Worm (Caenorhabditis elegans) whole organism, late embryonic: Measurements from ENCODE around the gene ZK632.12.

ENCODE experiments used
- Y22D7AL.16 ChIP-seq: sonication (generic microtip); optimal IDR thresholded peaks from 2 replicates; lab custom pipeline; 2016; ENCODE audit warnings: missing genetic modification characterization, missing compliant biosample characterization
- ceh-30 ChIP-seq: fragments of 150-350 bp; optimal IDR thresholded peaks from 2 replicates; lab custom pipeline; 2014; ENCODE audit warnings: missing biosample characterization, missing genetic modification characterization
- hlh-6 ChIP-seq: sonication (generic microtip); optimal IDR thresholded peaks from 2 replicates; lab custom pipeline; 2016; ENCODE audit warnings: missing genotype, missing genetic modification characterization, missing compliant biosample characterization
- madf-2 ChIP-seq: sonication (generic microtip); optimal IDR thresholded peaks from 2 replicates; lab custom pipeline; 2017; ENCODE audit warnings: missing genetic modification characterization, missing compliant biosample characterization
- nfya-1 ChIP-seq: sonication (generic microtip); optimal IDR thresholded peaks from 2 replicates; lab custom pipeline; 2017; ENCODE audit warnings: missing genetic modification characterization, mild to moderate bottlenecking, missing compliant biosample characterization, antibody characterized with exemption, moderate library complexity
- nhr-11 ChIP-seq: fragments of 150-350 bp; optimal IDR thresholded peaks from 2 replicates; lab custom pipeline; 2014; ENCODE audit warnings: missing biosample characterization, missing genetic modification characterization
- pat-9 ChIP-seq: fragments of 200-800 bp; sonication (Bioruptor generic); optimal IDR thresholded peaks from 2 replicates; lab custom pipeline; 2018; ENCODE audit warnings: mild to moderate bottlenecking, missing genetic modification characterization, moderate library complexity, missing compliant biosample characterization
- pha-4 ChIP-seq: fragments of 150-350 bp; optimal IDR thresholded peaks from 2 replicates; lab custom pipeline; 2018; ENCODE audit warnings: missing biosample characterization, missing genetic modification reagents, missing genetic modification characterization
- sox-2 ChIP-seq: fragments of 200-800 bp; sonication (Bioruptor generic); IDR thresholded peaks from 2 replicates; pipeline ENCODE4 v1.3.6; 2022; ENCODE audit warnings: missing genetic modification reagents, missing genetic modification characterization, missing compliant biosample characterization

DNA sequence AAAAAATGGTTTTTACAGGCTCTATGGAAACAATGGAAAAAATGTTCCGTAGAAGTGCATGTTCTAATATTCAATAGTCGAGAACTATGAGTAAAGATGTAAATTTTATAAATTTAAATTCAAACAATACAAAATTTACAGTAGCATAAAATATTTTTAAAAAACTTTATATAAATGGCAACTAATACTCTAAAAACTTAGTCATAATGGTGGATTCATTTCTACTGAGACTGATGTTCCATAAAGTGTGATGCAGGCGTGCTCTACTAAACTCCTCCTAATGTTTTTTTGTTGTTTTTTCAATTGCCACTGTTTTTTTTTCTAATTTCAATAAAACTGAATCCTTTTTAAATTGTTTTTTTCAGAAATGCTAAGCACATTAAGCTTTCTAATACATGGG, 22.4 kb upstream of the ZK632.12 start, which contains the start of gene gtap-2:
- TF ChIP-seq nfya-1 (tag; lab: Kevin White, UChicago) (no peak), pha-4 (tag; lab: Kevin White, UChicago) (no peak), nhr-11 (tag; lab: Kevin White, UChicago) (no peak), Y22D7AL.16 (tag; lab: Kevin White, UChicago) (no peak), hlh-6 (tag; lab: Kevin White, UChicago) (no peak), sox-2 (no peak), ceh-30 (tag; lab: Kevin White, UChicago) (no peak), madf-2 (tag; lab: Kevin White, UChicago) (no peak), pat-9 (tag; lab: Kevin White, UChicago) (no peak)
